Fruit fly (Drosophila melanogaster) whole organism, embryonic: ENCODE measurements around the gene CG31871.

Experiments used
- Asciz ChIP-seq: fragments of 200-800 bp; sonication (Bioruptor generic); optimal IDR thresholded peaks from 2 replicates; lab custom pipeline; 2017; ENCODE audit warnings: missing biosample characterization, mild to moderate bottlenecking, missing genetic modification characterization, missing genetic modification reagents
- Atf6 ChIP-seq: fragments of 200-800 bp; sonication (Bioruptor generic); IDR thresholded peaks from 2 replicates; pipeline ENCODE4 v1.3.6; 2022; ENCODE audit warnings: missing biosample characterization, missing genetic modification characterization
- B-H1 ChIP-seq: fragments of 200-800 bp; sonication (Bioruptor generic); IDR thresholded peaks from 3 replicates; pipeline ENCODE4 v1.3.6; 2022; ENCODE audit warnings: missing biosample characterization, missing genetic modification characterization
- CG1024 ChIP-seq: fragments of 200-800 bp; sonication (Bioruptor generic); IDR thresholded peaks from 2 replicates; pipeline ENCODE4 v1.3.6; 2022; ENCODE audit warnings: missing biosample characterization, missing genetic modification characterization
- CG10654 ChIP-seq: fragments of 200-800 bp; sonication (Bioruptor generic); optimal IDR thresholded peaks from 2 replicates; lab custom pipeline; 2016; ENCODE audit warnings: missing biosample characterization, missing genetic modification characterization
- CG11247 ChIP-seq: fragments of 200-800 bp; sonication (Bioruptor generic); IDR thresholded peaks from 2 replicates; pipeline ENCODE4 v1.3.6; 2022; ENCODE audit warnings: missing biosample characterization, missing genetic modification characterization
- CG11504 ChIP-seq: fragments of 200-800 bp; sonication (Bioruptor generic); optimal IDR thresholded peaks from 3 replicates; lab custom pipeline; 2019; ENCODE audit warnings: missing biosample characterization, mild to moderate bottlenecking, missing genetic modification characterization, moderate library complexity
- CG14860 ChIP-seq: fragments of 200-800 bp; sonication (Bioruptor generic); IDR thresholded peaks from 3 replicates; pipeline ENCODE4 v1.3.6; 2022; ENCODE audit warnings: missing biosample characterization, missing genetic modification characterization; ENCODE audit not compliant: partially characterized antibody
- CG15011 ChIP-seq: fragments of 200-800 bp; sonication (Bioruptor generic); optimal IDR thresholded peaks from 3 replicates; lab custom pipeline; 2018; ENCODE audit warnings: missing biosample characterization, mild to moderate bottlenecking, missing genetic modification characterization
- CG1603 ChIP-seq: fragments of 200-800 bp; sonication (Bioruptor generic); optimal IDR thresholded peaks from 2 replicates; lab custom pipeline; 2019; ENCODE audit warnings: missing biosample characterization, mild to moderate bottlenecking, missing genetic modification characterization, moderate library complexity
- CG17385 ChIP-seq: fragments of 200-800 bp; sonication (Bioruptor generic); optimal IDR thresholded peaks from 3 replicates; lab custom pipeline; 2018; ENCODE audit warnings: missing biosample characterization, mild to moderate bottlenecking, missing genetic modification characterization
- CG2678 ChIP-seq: fragments of 200-800 bp; sonication (Bioruptor generic); optimal IDR thresholded peaks from 3 replicates; lab custom pipeline; 2019; ENCODE audit warnings: missing biosample characterization, mild to moderate bottlenecking, missing genetic modification characterization, moderate library complexity
- CG30403 ChIP-seq: fragments of 200-800 bp; sonication (Bioruptor generic); optimal IDR thresholded peaks from 3 replicates; lab custom pipeline; 2016; ENCODE audit warnings: missing biosample characterization, missing genetic modification characterization
- CG31224 ChIP-seq: fragments of 200-800 bp; sonication (Bioruptor generic); IDR thresholded peaks from 2 replicates; pipeline ENCODE4 v1.3.6; 2022; ENCODE audit warnings: missing biosample characterization, missing genetic modification characterization
- CG31388 ChIP-seq: fragments of 200-800 bp; sonication (Bioruptor generic); optimal IDR thresholded peaks from 2 replicates; lab custom pipeline; 2016; ENCODE audit warnings: missing biosample characterization, missing genetic modification characterization
- CG32532 ChIP-seq: fragments of 200-800 bp; sonication (Bioruptor generic); IDR thresholded peaks from 2 replicates; pipeline ENCODE4 v1.3.6; 2022; ENCODE audit warnings: missing biosample characterization, missing genetic modification characterization
- CG34376 ChIP-seq: fragments of 200-800 bp; sonication (Bioruptor generic); optimal IDR thresholded peaks from 2 replicates; lab custom pipeline; 2018; ENCODE audit warnings: missing biosample characterization, mild to moderate bottlenecking, missing genetic modification characterization
- CG3838 ChIP-seq: fragments of 200-800 bp; sonication (Bioruptor generic); optimal IDR thresholded peaks from 3 replicates; lab custom pipeline; 2016; ENCODE audit warnings: missing biosample characterization, missing genetic modification characterization
- CG3995 ChIP-seq: fragments of 200-800 bp; sonication (Bioruptor generic); optimal IDR thresholded peaks from 3 replicates; lab custom pipeline; 2016; ENCODE audit warnings: missing biosample characterization, missing genetic modification characterization
- CG43689 ChIP-seq: fragments of 200-800 bp; sonication (Bioruptor generic); IDR thresholded peaks from 2 replicates; pipeline ENCODE4 v1.3.6; 2022; ENCODE audit warnings: missing biosample characterization, missing genetic modification characterization
- CG5245 ChIP-seq: fragments of 200-800 bp; sonication (Bioruptor generic); optimal IDR thresholded peaks from 3 replicates; lab custom pipeline; 2016; ENCODE audit warnings: missing biosample characterization, missing genetic modification characterization
- CG6813 ChIP-seq: fragments of 200-800 bp; sonication (Bioruptor generic); optimal IDR thresholded peaks from 2 replicates; lab custom pipeline; 2017; ENCODE audit warnings: missing biosample characterization, missing genetic modification characterization, mild to moderate bottlenecking, moderate library complexity, missing genetic modification reagents
- CG7556 ChIP-seq: fragments of 200-800 bp; sonication (Bioruptor generic); optimal IDR thresholded peaks from 2 replicates; lab custom pipeline; 2017; ENCODE audit warnings: missing biosample characterization, mild to moderate bottlenecking, missing genetic modification characterization
- CG8765 ChIP-seq: fragments of 200-800 bp; sonication (Bioruptor generic); IDR thresholded peaks from 2 replicates; pipeline ENCODE4 v1.3.6; 2022; ENCODE audit warnings: missing biosample characterization, missing genetic modification characterization
- CrebB ChIP-seq: fragments of 200-800 bp; sonication (Bioruptor generic); optimal IDR thresholded peaks from 3 replicates; lab custom pipeline; 2018; ENCODE audit warnings: missing biosample characterization, mild to moderate bottlenecking, missing genetic modification characterization
- Dad ChIP-seq: fragments of 200-800 bp; sonication (Bioruptor generic); optimal IDR thresholded peaks from 3 replicates; lab custom pipeline; 2016; ENCODE audit warnings: missing biosample characterization, missing genetic modification characterization
- Dref ChIP-seq: fragments of 200-800 bp; sonication (Bioruptor generic); IDR thresholded peaks from 2 replicates; pipeline ENCODE4 v1.3.6; 2022; ENCODE audit warnings: missing biosample characterization, missing genetic modification characterization
- H15 ChIP-seq: fragments of 200-800 bp; sonication (Bioruptor generic); IDR thresholded peaks from 3 replicates; pipeline ENCODE4 v1.3.6; 2022; ENCODE audit warnings: missing biosample characterization, missing genetic modification characterization
- HmgD ChIP-seq: fragments of 200-800 bp; sonication (Bioruptor generic); optimal IDR thresholded peaks from 3 replicates; lab custom pipeline; 2016; ENCODE audit warnings: missing biosample characterization, missing genetic modification characterization
- Mrtf ChIP-seq: fragments of 200-800 bp; sonication (Bioruptor generic); IDR thresholded peaks from 3 replicates; pipeline ENCODE4 v1.3.6; 2022; ENCODE audit warnings: missing biosample characterization, missing genetic modification characterization
- Neu2 ChIP-seq: fragments of 200-800 bp; sonication (Bioruptor generic); optimal IDR thresholded peaks from 3 replicates; lab custom pipeline; 2016; ENCODE audit warnings: missing biosample characterization, missing genetic modification characterization, borderline replicate concordance
- Opbp ChIP-seq: fragments of 200-800 bp; sonication (Bioruptor generic); IDR thresholded peaks from 3 replicates; pipeline ENCODE4 v1.3.6; 2022; ENCODE audit warnings: missing biosample characterization, missing genetic modification characterization; ENCODE audit not compliant: partially characterized antibody
- Optix ChIP-seq: fragments of 200-800 bp; sonication (Bioruptor generic); IDR thresholded peaks from 3 replicates; pipeline ENCODE4 v1.3.6; 2022; ENCODE audit warnings: missing biosample characterization, missing genetic modification characterization
- Six4 ChIP-seq: fragments of 200-800 bp; sonication (Bioruptor generic); optimal IDR thresholded peaks from 2 replicates; lab custom pipeline; 2016; ENCODE audit warnings: missing biosample characterization, missing genetic modification characterization
- YL-1 ChIP-seq: fragments of 200-800 bp; sonication (Bioruptor generic); optimal IDR thresholded peaks from 3 replicates; lab custom pipeline; 2017; ENCODE audit warnings: missing biosample characterization, mild to moderate bottlenecking, missing genetic modification characterization
- ac ChIP-seq: fragments of 200-800 bp; sonication (Bioruptor generic); optimal IDR thresholded peaks from 3 replicates; lab custom pipeline; 2017; ENCODE audit warnings: missing biosample characterization, mild to moderate bottlenecking, missing genetic modification characterization
- corto ChIP-seq: fragments of 200-800 bp; sonication (Bioruptor generic); optimal IDR thresholded peaks from 2 replicates; lab custom pipeline; 2016; ENCODE audit warnings: missing biosample characterization, mild to moderate bottlenecking, missing genetic modification characterization, moderate library complexity
- dimm ChIP-seq: fragments of 200-800 bp; sonication (Bioruptor generic); IDR thresholded peaks from 2 replicates; pipeline ENCODE4 v1.3.6; 2022; ENCODE audit warnings: missing biosample characterization, missing genetic modification characterization
- exex ChIP-seq: fragments of 200-800 bp; sonication (Bioruptor generic); optimal IDR thresholded peaks from 4 replicates; lab custom pipeline; 2018; ENCODE audit warnings: missing biosample characterization, mild to moderate bottlenecking, missing genetic modification characterization, moderate library complexity
- fd102C ChIP-seq: fragments of 200-800 bp; sonication (Bioruptor generic); optimal IDR thresholded peaks from 2 replicates; lab custom pipeline; 2018; ENCODE audit warnings: missing biosample characterization, mild to moderate bottlenecking, missing genetic modification characterization, moderate library complexity
- gt ChIP-seq: fragments of 200-800 bp; sonication (Bioruptor generic); IDR thresholded peaks from 2 replicates; pipeline ENCODE4 v1.3.6; 2022; ENCODE audit warnings: missing biosample characterization, missing genetic modification characterization
- ken ChIP-seq: fragments of 200-800 bp; sonication (Bioruptor generic); IDR thresholded peaks from 3 replicates; pipeline ENCODE4 v1.3.6; 2022; ENCODE audit warnings: missing biosample characterization, missing genetic modification characterization
- knrl ChIP-seq: fragments of 200-800 bp; sonication (Bioruptor generic); IDR thresholded peaks from 3 replicates; pipeline ENCODE4 v1.3.6; 2022; ENCODE audit warnings: missing biosample characterization, missing genetic modification characterization; ENCODE audit not compliant: partially characterized antibody
- nerfin-2 ChIP-seq: fragments of 200-800 bp; sonication (Bioruptor generic); IDR thresholded peaks from 2 replicates; pipeline ENCODE4 v1.3.6; 2022; ENCODE audit warnings: missing biosample characterization, missing genetic modification characterization; ENCODE audit not compliant: partially characterized antibody
- oc ChIP-seq: fragments of 200-800 bp; sonication (Bioruptor generic); optimal IDR thresholded peaks from 2 replicates; lab custom pipeline; 2018; ENCODE audit warnings: missing biosample characterization, mild to moderate bottlenecking, missing genetic modification characterization, moderate library complexity
- pita ChIP-seq: fragments of 200-800 bp; sonication (Bioruptor generic); optimal IDR thresholded peaks from 2 replicates; lab custom pipeline; 2017; ENCODE audit warnings: missing biosample characterization, mild to moderate bottlenecking, missing genetic modification characterization
- salm ChIP-seq: fragments of 200-800 bp; sonication (Bioruptor generic); optimal IDR thresholded peaks from 2 replicates; lab custom pipeline; 2018; ENCODE audit warnings: missing biosample characterization, mild to moderate bottlenecking, missing genetic modification characterization
- sim ChIP-seq: fragments of 200-800 bp; sonication (Bioruptor generic); IDR thresholded peaks from 2 replicates; pipeline ENCODE4 v1.3.6; 2022; ENCODE audit warnings: missing biosample characterization, missing genetic modification characterization
- stwl ChIP-seq: fragments of 200-800 bp; sonication (Bioruptor generic); optimal IDR thresholded peaks from 3 replicates; lab custom pipeline; 2018; ENCODE audit warnings: missing biosample characterization, mild to moderate bottlenecking, missing genetic modification characterization, moderate library complexity
- tll ChIP-seq, 2 experiments: fragments of 200-800 bp in 1 of 2; fragments of >200 bp in 1 of 2; sonication (Bioruptor generic) in 1 of 2; optimal IDR thresholded peaks; 2 replicates each; lab custom pipeline; 2017 to 2019; ENCODE audit warnings: missing biosample characterization in 2 of 2, missing genetic modification characterization in 2 of 2, mild to moderate bottlenecking in 1 of 2, moderate library complexity in 1 of 2

The CG31871 gene

DNA sequence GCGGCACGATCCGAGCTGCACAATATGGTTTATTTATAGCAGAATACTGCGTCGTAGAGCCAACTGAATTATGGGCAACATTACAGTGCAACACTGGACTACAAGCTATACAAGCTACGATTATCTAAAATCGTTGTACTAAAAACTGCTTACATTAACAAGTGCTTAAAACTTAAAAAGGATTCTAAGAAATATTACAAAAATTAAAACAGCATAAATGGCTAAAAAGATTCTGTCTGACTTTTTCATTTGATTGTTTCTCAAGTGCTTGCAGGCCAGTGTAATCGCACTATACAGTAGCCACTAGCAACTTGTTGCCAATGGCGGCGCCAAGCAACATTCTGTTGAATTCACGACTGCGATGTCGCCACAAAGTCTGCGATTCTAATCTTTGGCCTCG is 45.1 kb upstream of the CG31871 start (continued):
- peak; percentile 45 for TF ChIP-seq CG10654 (GFP tag; lab: Kevin White, UChicago)
- no peak for TF ChIP-seq exex (tag; lab: Kevin White, UChicago)
- TF ChIP-seq CG17385 (GFP tag; lab: Kevin White, UChicago): peak; percentile 57
- no peak for TF ChIP-seq HmgD
- TF ChIP-seq CG1603: peak; percentile 75
- TF ChIP-seq Mrtf (GFP tag; lab: Robert Waterston, UW): peak; percentile 57; the same call in 2 of the 3 replicates
- peak; percentile 86 for TF ChIP-seq H15 (GFP tag; lab: Robert Waterston, UW)
- peak; percentile 99 for TF ChIP-seq CG11504
- peak; percentile 52; the same call in 1 of the 2 replicates for TF ChIP-seq CG11247 (GFP tag; lab: Robert Waterston, UW)
- peak; percentile 26 for TF ChIP-seq Dad (GFP tag; lab: Kevin White, UChicago)
- TF ChIP-seq Six4: peak; percentile 57
- peak; percentile 50; the same call in 1 of the 2 replicates for TF ChIP-seq CG1024
- TF ChIP-seq sim: peak; percentile 58; the same call in 1 of the 2 replicates
- TF ChIP-seq nerfin-2 (GFP tag; lab: Robert Waterston, UW): no peak
- TF ChIP-seq stwl (tag; lab: Kevin White, UChicago): peak; percentile 24
- TF ChIP-seq CG7556: peak; percentile 64
- peak; percentile 71; the same call in 2 of the 3 replicates for TF ChIP-seq Optix (GFP tag; lab: Robert Waterston, UW)
- TF ChIP-seq CrebB: peak; percentile 24
- peak; percentile 73 for TF ChIP-seq CG30403
- peak; percentile 71 for TF ChIP-seq oc (tag; lab: Kevin White, UChicago)
- no peak for TF ChIP-seq CG3838
- TF ChIP-seq Dref (GFP tag; lab: Robert Waterston, UW): no peak
- TF ChIP-seq CG2678: peak; percentile 77
- TF ChIP-seq Asciz (GFP tag; lab: Kevin White, UChicago): peak; percentile 68
- TF ChIP-seq dimm (GFP tag; lab: Robert Waterston, UW): 0 out of 2 replicates have a peak, but pooled peaks have one; percentile 25
- peak; percentile 76 for TF ChIP-seq Atf6 (GFP tag; lab: Robert Waterston, UW)
- no peak for TF ChIP-seq fd102C (GFP tag; lab: Kevin White, UChicago)
- TF ChIP-seq corto (GFP tag; lab: Kevin White, UChicago): no peak
- no peak for TF ChIP-seq ac (GFP tag; lab: Kevin White, UChicago)
- TF ChIP-seq salm (tag; lab: Kevin White, UChicago): peak; percentile 23
- peak; percentile 61 for TF ChIP-seq B-H1
- TF ChIP-seq tll (GFP tag; optimal IDR thresholded peaks at IDR 0.05; lab: Kevin White, UChicago): no peak
- TF ChIP-seq ken (GFP tag; lab: Robert Waterston, UW): peak; percentile 86
- no peak for TF ChIP-seq CG34376 (GFP tag; lab: Kevin White, UChicago)
- TF ChIP-seq gt: 0 out of 2 replicates have a peak, but pooled peaks have one; percentile 19
- no peak for TF ChIP-seq YL-1 (GFP tag; lab: Kevin White, UChicago)
- no peak for TF ChIP-seq CG31388 (GFP tag; lab: Kevin White, UChicago)
- TF ChIP-seq CG31224 (GFP tag; lab: Robert Waterston, UW): peak; percentile 49
- peak; percentile 44; the same call in 1 of the 2 replicates for TF ChIP-seq CG8765 (GFP tag; lab: Robert Waterston, UW)
- peak; percentile 38 for TF ChIP-seq CG15011
- TF ChIP-seq CG6813 (GFP tag; lab: Kevin White, UChicago): peak; percentile 63
- TF ChIP-seq CG14860 (GFP tag; lab: Robert Waterston, UW): no peak
- TF ChIP-seq CG5245 (GFP tag; lab: Kevin White, UChicago): no peak
- 0 out of 2 replicates have a peak, but pooled peaks have one; percentile 42 for TF ChIP-seq CG43689
- TF ChIP-seq Opbp (GFP tag; lab: Robert Waterston, UW): no peak
- peak; percentile 53; the same call in 1 of the 2 replicates for TF ChIP-seq CG32532 (GFP tag; lab: Robert Waterston, UW)
- TF ChIP-seq CG3995 (GFP tag; lab: Kevin White, UChicago): no peak
- TF ChIP-seq Neu2: no peak
- no peak for TF ChIP-seq knrl
- no peak for TF ChIP-seq pita (GFP tag; lab: Kevin White, UChicago)
